Worm (Caenorhabditis elegans) whole organism, midembryonic: Measurements from ENCODE around the gene M04C3.2.

Source experiments
- T22C8.4 ChIP-seq: fragments of 200-800 bp; sonication (Bioruptor generic); IDR thresholded peaks from 2 replicates; pipeline ENCODE4 v1.3.6; 2022; ENCODE audit warnings: missing genetic modification characterization, missing compliant biosample characterization
- cog-1 ChIP-seq: sonication (generic microtip); optimal IDR thresholded peaks from 2 replicates; lab custom pipeline; 2016; ENCODE audit warnings: missing genetic modification characterization, missing compliant biosample characterization
- flt-1 ChIP-seq: fragments of 200-800 bp; sonication (Bioruptor generic); IDR thresholded peaks from 2 replicates; pipeline ENCODE4 v1.3.6; 2022; ENCODE audit warnings: missing genetic modification characterization, missing compliant biosample characterization
- klf-2 ChIP-seq: fragments of 200-800 bp; sonication (Bioruptor generic); conservative IDR thresholded peaks from 2 replicates; pipeline ENCODE4 v1.3.6; 2022; ENCODE audit warnings: missing genetic modification reagents, missing genetic modification characterization, missing compliant biosample characterization
- med-1 ChIP-seq: sonication (generic microtip); optimal IDR thresholded peaks from 2 replicates; lab custom pipeline; 2017; ENCODE audit warnings: missing genetic modification characterization, mild to moderate bottlenecking, missing compliant biosample characterization, antibody characterized with exemption, missing genetic modification reagents; ENCODE audit not compliant: insufficient read depth
- ref-1 ChIP-seq: fragments of 200-800 bp; sonication (Bioruptor generic); conservative IDR thresholded peaks from 2 replicates; pipeline ENCODE4 v1.3.6; 2022; ENCODE audit warnings: missing genetic modification reagents, missing genetic modification characterization, missing compliant biosample characterization
- ztf-29 ChIP-seq: fragments of 200-800 bp; sonication (Bioruptor generic); IDR thresholded peaks from 2 replicates; pipeline ENCODE4 v1.3.6; 2022; ENCODE audit warnings: missing genetic modification reagents, missing genetic modification characterization, missing compliant biosample characterization

DNA sequence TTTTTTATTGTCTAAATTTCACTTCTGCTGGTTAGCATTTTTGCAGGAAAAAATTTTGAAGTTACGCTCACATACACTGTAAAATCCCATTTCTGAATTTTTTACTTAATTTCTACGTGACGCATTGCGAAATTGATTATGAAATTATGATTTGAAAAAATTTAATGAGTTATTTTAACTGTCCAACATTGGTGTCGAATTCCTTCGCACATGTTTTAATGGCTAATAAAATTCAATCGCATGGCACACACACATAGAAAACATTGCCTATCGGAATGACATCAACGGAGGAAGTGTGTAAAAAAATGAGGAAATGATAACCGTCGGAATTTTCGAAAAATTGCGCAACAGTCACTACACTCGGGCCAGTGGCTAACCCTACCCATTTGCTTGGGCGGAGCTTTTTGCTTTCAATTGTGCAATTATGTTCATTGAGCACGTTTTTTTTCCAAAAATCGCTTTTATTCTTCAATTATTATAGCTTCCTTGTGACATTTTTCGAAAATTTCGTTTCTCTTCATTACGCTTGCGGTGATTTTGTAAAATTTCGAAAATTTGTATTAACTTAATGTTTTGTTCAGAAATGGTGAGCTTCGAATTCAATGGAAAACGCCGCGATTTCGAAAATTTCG lies 14.8 kb downstream of the M04C3.2 start, which contains the start of gene C25F9.16:
- no peak for TF ChIP-seq flt-1
- no peak for TF ChIP-seq ztf-29 (GFP tag; lab: Robert Waterston, UW)
- TF ChIP-seq ref-1 (GFP tag; lab: Robert Waterston, UW) = no peak
- no peak for TF ChIP-seq klf-2 (GFP tag; lab: Robert Waterston, UW)
- TF ChIP-seq med-1 = no peak
- no peak for TF ChIP-seq T22C8.4
- no peak for TF ChIP-seq cog-1 (tag; lab: Kevin White, UChicago)
